Worm (Caenorhabditis elegans) whole organism, L4 larva: Measurements from ENCODE around the gene fbxa-51.

Source experiments
- D1046.2 ChIP-seq: fragments of 200-800 bp; sonication (Bioruptor generic); IDR thresholded peaks from 2 replicates; pipeline ENCODE4 v1.3.6; 2022; ENCODE audit warnings: missing genetic modification characterization, missing compliant biosample characterization
- F10B5.3 ChIP-seq: sonication (generic microtip); optimal IDR thresholded peaks from 2 replicates; lab custom pipeline; 2016; ENCODE audit warnings: mild to moderate bottlenecking, missing genetic modification characterization, missing compliant biosample characterization
- F37D6.2 ChIP-seq: sonication (generic microtip); optimal IDR thresholded peaks from 2 replicates; lab custom pipeline; 2016; ENCODE audit warnings: mild to moderate bottlenecking, missing genetic modification characterization, missing compliant biosample characterization
- F44E2.7 ChIP-seq: fragments of 200-800 bp; sonication (Bioruptor generic); IDR thresholded peaks from 2 replicates; pipeline ENCODE4 v2.1.2; 2022; ENCODE audit warnings: missing genetic modification characterization, missing compliant biosample characterization
- Y48G9A.11 ChIP-seq: fragments of 200-800 bp; sonication (Bioruptor generic); IDR thresholded peaks from 2 replicates; pipeline ENCODE4 v1.3.6; 2022; ENCODE audit warnings: missing genetic modification reagents, missing genetic modification characterization, missing compliant biosample characterization
- ZK337.2 ChIP-seq: fragments of 200-800 bp; sonication (Bioruptor generic); IDR thresholded peaks from 2 replicates; pipeline ENCODE4 v1.3.6; 2022; ENCODE audit warnings: missing genetic modification reagents, missing genetic modification characterization, missing compliant biosample characterization
- aha-1 ChIP-seq: fragments of 150-350 bp; peaks from one replicate; lab custom pipeline; 2014; ENCODE audit warnings: missing biosample characterization, missing genetic modification characterization
- ama-1 ChIP-seq: fragments of 150-350 bp; optimal IDR thresholded peaks from 2 replicates; lab custom pipeline; 2014; ENCODE audit warnings: inconsistent platforms, mixed read lengths
- ces-1 ChIP-seq: fragments of 150-350 bp; sonication (generic microtip); optimal IDR thresholded peaks from 4 replicates; lab custom pipeline; 2014; ENCODE audit warnings: missing biosample characterization, missing genetic modification reagents, missing genetic modification characterization
- daf-12 ChIP-seq: fragments of 150-350 bp; optimal IDR thresholded peaks from 2 replicates; lab custom pipeline; 2014; ENCODE audit warnings: missing biosample characterization, missing genetic modification reagents, missing genetic modification characterization
- daf-8 ChIP-seq: fragments of 200-800 bp; sonication (Bioruptor generic); IDR thresholded peaks from 2 replicates; pipeline ENCODE4 v1.3.6; 2022; ENCODE audit warnings: missing genetic modification characterization, missing compliant biosample characterization
- dpl-1 ChIP-seq: fragments of 150-350 bp; optimal IDR thresholded peaks from 2 replicates; lab custom pipeline; 2014; ENCODE audit warnings: missing biosample characterization, missing genetic modification reagents, missing genetic modification characterization
- fkh-10 ChIP-seq: fragments of 150-350 bp; optimal IDR thresholded peaks from 2 replicates; lab custom pipeline; 2014; ENCODE audit warnings: missing biosample characterization, missing genetic modification reagents, missing genetic modification characterization
- fos-1 ChIP-seq: fragments of 150-350 bp; optimal IDR thresholded peaks from 2 replicates; lab custom pipeline; 2014; ENCODE audit warnings: missing biosample characterization, missing genetic modification characterization
- gei-8 ChIP-seq: fragments of 200-800 bp; sonication (Bioruptor generic); optimal IDR thresholded peaks from 2 replicates; lab custom pipeline; 2018; ENCODE audit warnings: mild to moderate bottlenecking, missing genetic modification characterization, missing compliant biosample characterization
- hif-1 ChIP-seq, 2 experiments: sonication (generic microtip); optimal IDR thresholded peaks; 2 replicates each; lab custom pipeline; 2016 to 2017; ENCODE audit warnings: missing compliant biosample characterization in 2 of 2, missing genetic modification characterization in 2 of 2, missing genetic modification reagents in 2 of 2, missing genotype in 2 of 2, mild to moderate bottlenecking in 1 of 2
- lim-7 ChIP-seq: fragments of 200-800 bp; sonication (Bioruptor generic); IDR thresholded peaks from 2 replicates; pipeline ENCODE4 v1.3.6; 2022; ENCODE audit warnings: missing genetic modification characterization, missing compliant biosample characterization
- lin-13 ChIP-seq: fragments of 150-350 bp; optimal IDR thresholded peaks from 2 replicates; lab custom pipeline; 2014; ENCODE audit warnings: missing biosample characterization, missing genetic modification reagents, missing genetic modification characterization
- lin-15B ChIP-seq: fragments of 150-350 bp; sonication (generic microtip); optimal IDR thresholded peaks from 3 replicates; lab custom pipeline; 2014; ENCODE audit warnings: missing biosample characterization, missing genetic modification characterization
- lin-29 ChIP-seq: fragments of 200-800 bp; sonication (Bioruptor generic); IDR thresholded peaks from 2 replicates; pipeline ENCODE4 v1.3.6; 2022; ENCODE audit warnings: missing genetic modification reagents, missing genetic modification characterization, missing compliant biosample characterization
- madf-9 ChIP-seq: fragments of 200-800 bp; sonication (Bioruptor generic); conservative IDR thresholded peaks from 2 replicates; pipeline ENCODE4 v1.3.6; 2022; ENCODE audit warnings: missing genetic modification reagents, missing genetic modification characterization, missing compliant biosample characterization
- mdt-29 ChIP-seq: fragments of 200-800 bp; sonication (Bioruptor generic); IDR thresholded peaks from 2 replicates; pipeline ENCODE4 v1.3.6; 2022; ENCODE audit warnings: missing genetic modification reagents, missing genetic modification characterization, missing compliant biosample characterization
- mxl-2 ChIP-seq: fragments of 200-800 bp; sonication (Bioruptor generic); conservative IDR thresholded peaks from 2 replicates; pipeline ENCODE4 v1.3.6; 2022; ENCODE audit warnings: missing genetic modification reagents, missing genetic modification characterization, missing compliant biosample characterization
- nhr-102 ChIP-seq: sonication (generic microtip); optimal IDR thresholded peaks from 2 replicates; lab custom pipeline; 2016; ENCODE audit warnings: mild to moderate bottlenecking, missing genetic modification characterization, moderate library complexity, missing compliant biosample characterization
- nhr-11 ChIP-seq: fragments of 150-350 bp; optimal IDR thresholded peaks from 2 replicates; lab custom pipeline; 2014; ENCODE audit warnings: missing biosample characterization, missing genetic modification characterization
- nhr-111 ChIP-seq: fragments of 200-800 bp; sonication (Bioruptor generic); optimal IDR thresholded peaks from 2 replicates; lab custom pipeline; 2018; ENCODE audit warnings: mild to moderate bottlenecking, missing genetic modification characterization, missing compliant biosample characterization
- nhr-25 ChIP-seq: sonication (generic microtip); optimal IDR thresholded peaks from 2 replicates; lab custom pipeline; 2017; ENCODE audit warnings: missing genetic modification characterization, mild to moderate bottlenecking, missing compliant biosample characterization, antibody characterized with exemption, moderate library complexity, borderline replicate concordance; ENCODE audit not compliant: insufficient read depth
- nhr-28 ChIP-seq: fragments of 150-350 bp; optimal IDR thresholded peaks from 2 replicates; lab custom pipeline; 2014; ENCODE audit warnings: missing biosample characterization, missing genetic modification characterization
- nhr-41 ChIP-seq: fragments of 200-800 bp; sonication (Bioruptor generic); IDR thresholded peaks from 2 replicates; pipeline ENCODE4 v1.3.6; 2022; ENCODE audit warnings: missing genetic modification reagents, missing genetic modification characterization, missing compliant biosample characterization
- nhr-48 ChIP-seq: sonication (generic microtip); optimal IDR thresholded peaks from 2 replicates; lab custom pipeline; 2016; ENCODE audit warnings: mild to moderate bottlenecking, missing genetic modification characterization, missing compliant biosample characterization
- nhr-77 ChIP-seq: fragments of 150-350 bp; optimal IDR thresholded peaks from 2 replicates; lab custom pipeline; 2014; ENCODE audit warnings: missing biosample characterization, missing genetic modification characterization
- php-3 ChIP-seq: fragments of 200-800 bp; sonication (Bioruptor generic); IDR thresholded peaks from 2 replicates; pipeline ENCODE4 v1.3.6; 2022; ENCODE audit warnings: missing genetic modification reagents, missing genetic modification characterization, missing compliant biosample characterization
- rbr-2 ChIP-seq: sonication (generic microtip); optimal IDR thresholded peaks from 2 replicates; lab custom pipeline; 2016; ENCODE audit warnings: missing genotype, missing genetic modification characterization, missing compliant biosample characterization
- set-16 ChIP-seq: fragments of 200-800 bp; sonication (Bioruptor generic); IDR thresholded peaks from 2 replicates; pipeline ENCODE4 v1.3.6; 2022; ENCODE audit warnings: missing genetic modification reagents, missing genetic modification characterization, missing compliant biosample characterization
- skn-1 ChIP-seq: fragments of 150-350 bp; optimal IDR thresholded peaks from 2 replicates; lab custom pipeline; 2014; ENCODE audit warnings: missing biosample characterization, missing genetic modification characterization
- snpc-1.2 ChIP-seq: fragments of 200-800 bp; sonication (Bioruptor generic); IDR thresholded peaks from 2 replicates; pipeline ENCODE4 v1.3.6; 2022; ENCODE audit warnings: missing genetic modification reagents, missing genetic modification characterization, missing compliant biosample characterization
- spr-1 ChIP-seq: sonication (generic microtip); optimal IDR thresholded peaks from 2 replicates; lab custom pipeline; 2016; ENCODE audit warnings: mild to moderate bottlenecking, missing genetic modification characterization, missing compliant biosample characterization
- spr-3 ChIP-seq: fragments of 200-800 bp; sonication (Bioruptor generic); optimal IDR thresholded peaks from 2 replicates; lab custom pipeline; 2018; ENCODE audit warnings: mild to moderate bottlenecking, missing genetic modification characterization, missing compliant biosample characterization
- tag-97 ChIP-seq: fragments of 200-800 bp; sonication (Bioruptor generic); IDR thresholded peaks from 2 replicates; pipeline ENCODE4 v1.3.6; 2022; ENCODE audit warnings: missing genetic modification characterization, missing compliant biosample characterization
- unc-62 ChIP-seq, 3 experiments: fragments of 150-350 bp in 1 of 3; sonication (generic microtip); optimal IDR thresholded peaks in 2 of 3; peaks in 1 of 3; 1 replicate in 1 of 3; 2 replicates in 2 of 3; lab custom pipeline; 2014 to 2017; ENCODE audit warnings: missing biosample characterization in 3 of 3, missing genetic modification characterization in 3 of 3, missing genetic modification reagents in 3 of 3, missing genotype in 1 of 3
- zip-2 ChIP-seq: fragments of 150-350 bp; optimal IDR thresholded peaks from 2 replicates; lab custom pipeline; 2014; ENCODE audit warnings: missing biosample characterization, missing genetic modification characterization

Gene fbxa-51

ce11 chrIII:1002510-1002909, 40.4 kb downstream of the fbxa-51 start, which contains the start of gene clec-150 (continued):
- TF ChIP-seq lin-13 (no peak), spr-1 (tag; lab: Kevin White, UChicago) (no peak), F44E2.7 (GFP tag; lab: Robert Waterston, UW) (no peak)

- TF ChIP-seq madf-9 (GFP tag; lab: Robert Waterston, UW) = no peak
- TF ChIP-seq mdt-29 (GFP tag; lab: Robert Waterston, UW) = no peak
- no peak for TF ChIP-seq nhr-111 (GFP tag; lab: Kevin White, UChicago)
- TF ChIP-seq lin-13 = no peak
- no peak for TF ChIP-seq lin-29
- TF ChIP-seq tag-97 (GFP tag; lab: Robert Waterston, UW) = no peak
- TF ChIP-seq Y48G9A.11 (GFP tag; lab: Robert Waterston, UW) = no peak
- TF ChIP-seq ama-1 = no peak
- no peak for TF ChIP-seq nhr-25 (tag; lab: Kevin White, UChicago)
- TF ChIP-seq, all 104 proteins: peak for 0
These were observed 42.4 kb downstream of the fbxa-51 start for ce11 chrIII:1004464-1004863.

ce11 chrIII:1006206-1006605, 44.1 kb downstream of the fbxa-51 start:
- peak; percentile 76 for TF ChIP-seq set-16 (GFP tag; lab: Robert Waterston, UW)

- TF ChIP-seq daf-8 (GFP tag; lab: Robert Waterston, UW) = no peak
- no peak for TF ChIP-seq mxl-2 (GFP tag; lab: Robert Waterston, UW)
- no peak for TF ChIP-seq lim-7 (GFP tag; lab: Robert Waterston, UW)
- no peak for TF ChIP-seq nhr-102
- TF ChIP-seq dpl-1 = no peak
- TF ChIP-seq nhr-41 (GFP tag; lab: Robert Waterston, UW) = no peak
- TF ChIP-seq F37D6.2 = no peak
- no peak for TF ChIP-seq Y48G9A.11 (GFP tag; lab: Robert Waterston, UW)
- TF ChIP-seq skn-1 (tag; lab: Kevin White, UChicago) = no peak
- no peak for TF ChIP-seq spr-3 (GFP tag; lab: Kevin White, UChicago)
- TF ChIP-seq D1046.2 (GFP tag; lab: Robert Waterston, UW) = no peak
- TF ChIP-seq gei-8 (GFP tag; lab: Kevin White, UChicago) = no peak
- no peak for TF ChIP-seq ces-1 (GFP tag; lab: Kevin White, UChicago)
- no peak for TF ChIP-seq snpc-1.2 (GFP tag; lab: Robert Waterston, UW)
- TF ChIP-seq php-3 (GFP tag; lab: Robert Waterston, UW) = no peak
- TF ChIP-seq F10B5.3 = no peak
- TF ChIP-seq nhr-48 = no peak
- no peak for TF ChIP-seq hif-1 (tag; optimal IDR thresholded peaks at IDR 0.05; lab: Kevin White, UChicago)
- TF ChIP-seq nhr-11 (tag; lab: Kevin White, UChicago) = peak; percentile 4
- no peak for TF ChIP-seq zip-2 (tag; lab: Kevin White, UChicago)
- TF ChIP-seq daf-12 (tag; lab: Kevin White, UChicago) = no peak
- TF ChIP-seq set-16 (GFP tag; lab: Robert Waterston, UW) = peak; percentile 55
- no peak for TF ChIP-seq fkh-10 (GFP tag; lab: Kevin White, UChicago)
- TF ChIP-seq nhr-77 (tag; lab: Kevin White, UChicago) = no peak
- peak in 1 of 2 experiments; percentile 2 for TF ChIP-seq unc-62 (GFP tag; optimal IDR thresholded peaks at IDR 0.05 in 1 of 2; lab: Kevin White, UChicago)
- TF ChIP-seq unc-62 (tag; optimal IDR thresholded peaks at IDR 0.05; lab: Kevin White, UChicago) = no peak
- no peak for TF ChIP-seq fos-1
- no peak for TF ChIP-seq madf-9 (GFP tag; lab: Robert Waterston, UW)
- TF ChIP-seq lin-15B (tag; lab: Kevin White, UChicago) = no peak
- TF ChIP-seq nhr-28 = no peak
- TF ChIP-seq rbr-2 (tag; lab: Kevin White, UChicago) = no peak
- TF ChIP-seq ZK337.2 (GFP tag; lab: Robert Waterston, UW) = no peak
- TF ChIP-seq aha-1 = peak; percentile 81
- TF ChIP-seq spr-1 (tag; lab: Kevin White, UChicago) = no peak
These were observed 45.3 kb downstream of the fbxa-51 start for ce11 chrIII:1007143-1007905.
